Worm (Caenorhabditis elegans): ENCODE measurements around the gene sma-6.

The sma-6 gene

ce11 chrII:6303209-6303740 is 21.0 kb upstream of the sma-6 start, which contains the start of gene C29F5.1:
Gene C29F5.1, plus strand, starts transcription at chrII:6303525.
- no peak for TF ChIP-seq ceh-13 (GFP tag; optimal IDR thresholded peaks at IDR 0.05)
- TF ChIP-seq tbx-37 (GFP tag; conservative IDR thresholded peaks at IDR 0.05) = no peak
- TF ChIP-seq F13C5.2 (tag; optimal IDR thresholded peaks at IDR 0.05) = no peak
- no peak for TF ChIP-seq tra-4 (tag; optimal IDR thresholded peaks at IDR 0.05)
- TF ChIP-seq pes-1 (GFP tag; IDR thresholded peaks at IDR 0.05) = no peak
- TF ChIP-seq ama-1 (optimal IDR thresholded peaks at IDR 0.05) = no peak
- no peak for TF ChIP-seq flt-1 (GFP tag; IDR thresholded peaks at IDR 0.05)
- no peak for TF ChIP-seq hmbx-1 (tag; optimal IDR thresholded peaks at IDR 0.05)
- TF ChIP-seq ets-7 (tag; optimal IDR thresholded peaks at IDR 0.05) = no peak
- no peak for TF ChIP-seq sea-1 (GFP tag; conservative IDR thresholded peaks at IDR 0.05)
- TF ChIP-seq scrt-1 (GFP tag; IDR thresholded peaks at IDR 0.05) = no peak
- TF ChIP-seq ceh-36 (tag; optimal IDR thresholded peaks at IDR 0.05) = no peak
- no peak for TF ChIP-seq hnd-1 (tag; optimal IDR thresholded peaks at IDR 0.05)
- no peak for TF ChIP-seq hmg-4 (GFP tag; optimal IDR thresholded peaks at IDR 0.05)
- no peak for TF ChIP-seq tbx-11 (GFP tag; IDR thresholded peaks at IDR 0.05)
- no peak for TF ChIP-seq B0310.2 (tag; optimal IDR thresholded peaks at IDR 0.05)
- no peak for TF ChIP-seq aly-1 (tag; optimal IDR thresholded peaks at IDR 0.05)

- TF ChIP-seq aly-1 (tag; optimal IDR thresholded peaks at IDR 0.05) = no peak
- TF ChIP-seq hnd-1 (tag; optimal IDR thresholded peaks at IDR 0.05) = no peak
- no peak for TF ChIP-seq pes-1 (GFP tag; IDR thresholded peaks at IDR 0.05)
- no peak for TF ChIP-seq F13C5.2 (tag; optimal IDR thresholded peaks at IDR 0.05)
- no peak for TF ChIP-seq ama-1 (optimal IDR thresholded peaks at IDR 0.05)
- TF ChIP-seq ceh-36 (tag; optimal IDR thresholded peaks at IDR 0.05) = no peak
- TF ChIP-seq sea-1 (GFP tag; conservative IDR thresholded peaks at IDR 0.05) = no peak
- no peak for TF ChIP-seq hmg-4 (GFP tag; optimal IDR thresholded peaks at IDR 0.05)
- no peak for TF ChIP-seq tbx-37 (GFP tag; conservative IDR thresholded peaks at IDR 0.05)
- no peak for TF ChIP-seq tra-4 (tag; optimal IDR thresholded peaks at IDR 0.05)
- TF ChIP-seq tbx-11 (GFP tag; IDR thresholded peaks at IDR 0.05) = no peak
- no peak for TF ChIP-seq scrt-1 (GFP tag; IDR thresholded peaks at IDR 0.05)
- TF ChIP-seq ceh-13 (GFP tag; optimal IDR thresholded peaks at IDR 0.05) = no peak
- no peak for TF ChIP-seq hmbx-1 (tag; optimal IDR thresholded peaks at IDR 0.05)
- no peak for TF ChIP-seq B0310.2 (tag; optimal IDR thresholded peaks at IDR 0.05)
- no peak for TF ChIP-seq flt-1 (GFP tag; IDR thresholded peaks at IDR 0.05)
- TF ChIP-seq ets-7 (tag; optimal IDR thresholded peaks at IDR 0.05) = no peak
Measured at ce11 chrII:6306125-6306524, 18.2 kb upstream of the sma-6 start, which contains the start of gene C29F5.8. Gene C29F5.8, plus strand, starts transcription at chrII:6306425.

- TF ChIP-seq hnd-1 (tag; optimal IDR thresholded peaks at IDR 0.05) = no peak
- TF ChIP-seq hmg-4 (GFP tag; optimal IDR thresholded peaks at IDR 0.05) = no peak
- no peak for TF ChIP-seq scrt-1 (GFP tag; IDR thresholded peaks at IDR 0.05)
- no peak for TF ChIP-seq flt-1 (GFP tag; IDR thresholded peaks at IDR 0.05)
- no peak for TF ChIP-seq tbx-37 (GFP tag; conservative IDR thresholded peaks at IDR 0.05)
- no peak for TF ChIP-seq pes-1 (GFP tag; IDR thresholded peaks at IDR 0.05)
- no peak for TF ChIP-seq aly-1 (tag; optimal IDR thresholded peaks at IDR 0.05)
- no peak for TF ChIP-seq F13C5.2 (tag; optimal IDR thresholded peaks at IDR 0.05)
- no peak for TF ChIP-seq B0310.2 (tag; optimal IDR thresholded peaks at IDR 0.05)
- TF ChIP-seq hmbx-1 (tag; optimal IDR thresholded peaks at IDR 0.05) = no peak
- no peak for TF ChIP-seq tbx-11 (GFP tag; IDR thresholded peaks at IDR 0.05)
- TF ChIP-seq ets-7 (tag; optimal IDR thresholded peaks at IDR 0.05) = no peak
- no peak for TF ChIP-seq sea-1 (GFP tag; conservative IDR thresholded peaks at IDR 0.05)
- no peak for TF ChIP-seq tra-4 (tag; optimal IDR thresholded peaks at IDR 0.05)
- TF ChIP-seq ama-1 (optimal IDR thresholded peaks at IDR 0.05) = no peak
- TF ChIP-seq ceh-36 (tag; optimal IDR thresholded peaks at IDR 0.05) = no peak
Measured at ce11 chrII:6309198-6309597, 15.1 kb upstream of the sma-6 start, which contains the start of gene glb-10. Gene glb-10, minus strand, starts transcription at chrII:6309298.

ce11 chrII:6311459-6311858 is 12.8 kb upstream of the sma-6 start:
- TF ChIP-seq ceh-36 (tag; optimal IDR thresholded peaks at IDR 0.05) (no peak), hnd-1 (tag; optimal IDR thresholded peaks at IDR 0.05) (no peak), tra-4 (tag; optimal IDR thresholded peaks at IDR 0.05) (no peak), flt-1 (GFP tag; IDR thresholded peaks at IDR 0.05) (no peak)

ce11 chrII:6311888-6312287 is 12.4 kb upstream of the sma-6 start:
- TF ChIP-seq ceh-36 (tag; optimal IDR thresholded peaks at IDR 0.05) (no peak), tra-4 (tag; optimal IDR thresholded peaks at IDR 0.05) (no peak), flt-1 (GFP tag; IDR thresholded peaks at IDR 0.05) (no peak), ets-7 (tag; optimal IDR thresholded peaks at IDR 0.05) (no peak), pes-1 (GFP tag; IDR thresholded peaks at IDR 0.05) (no peak)

- TF ChIP-seq hmg-4 (GFP tag; optimal IDR thresholded peaks at IDR 0.05) (no peak), B0310.2 (tag; optimal IDR thresholded peaks at IDR 0.05) (no peak), flt-1 (GFP tag; IDR thresholded peaks at IDR 0.05) (no peak), F13C5.2 (tag; optimal IDR thresholded peaks at IDR 0.05) (no peak), ets-7 (tag; optimal IDR thresholded peaks at IDR 0.05) (no peak), tbx-11 (GFP tag; IDR thresholded peaks at IDR 0.05) (no peak), ama-1 (optimal IDR thresholded peaks at IDR 0.05) (no peak), tbx-37 (GFP tag; conservative IDR thresholded peaks at IDR 0.05) (no peak), tra-4 (tag; optimal IDR thresholded peaks at IDR 0.05) (no peak)
Measured at ce11 chrII:6320655-6321388, 3.5 kb upstream of the sma-6 start, which contains the start of gene efr-3. Gene efr-3, minus strand, starts transcription at chrII:6321159.

ce11 chrII:6322081-6322480 is 2.2 kb upstream of the sma-6 start:
- no peak for TF ChIP-seq tbx-11 (GFP tag; IDR thresholded peaks at IDR 0.05)
- TF ChIP-seq ets-7 (tag; optimal IDR thresholded peaks at IDR 0.05) = no peak
- no peak for TF ChIP-seq pes-1 (GFP tag; IDR thresholded peaks at IDR 0.05)
- TF ChIP-seq F13C5.2 (tag; optimal IDR thresholded peaks at IDR 0.05) = no peak
- no peak for TF ChIP-seq tra-4 (tag; optimal IDR thresholded peaks at IDR 0.05)
- TF ChIP-seq tbx-37 (GFP tag; conservative IDR thresholded peaks at IDR 0.05) = no peak
- no peak for TF ChIP-seq hmbx-1 (tag; optimal IDR thresholded peaks at IDR 0.05)
- no peak for TF ChIP-seq B0310.2 (tag; optimal IDR thresholded peaks at IDR 0.05)
- no peak for TF ChIP-seq ceh-13 (GFP tag; optimal IDR thresholded peaks at IDR 0.05)
- TF ChIP-seq flt-1 (GFP tag; IDR thresholded peaks at IDR 0.05) = no peak
- no peak for TF ChIP-seq hmg-4 (GFP tag; optimal IDR thresholded peaks at IDR 0.05)
- no peak for TF ChIP-seq scrt-1 (GFP tag; IDR thresholded peaks at IDR 0.05)
- no peak for TF ChIP-seq hnd-1 (tag; optimal IDR thresholded peaks at IDR 0.05)
- TF ChIP-seq ama-1 (optimal IDR thresholded peaks at IDR 0.05) = no peak
